Worm (Caenorhabditis elegans): ENCODE results near the gene ptp-3.

ce11 chrII:10930678-10931650 lies 44.4 kb upstream of the ptp-3 start:
- TF ChIP-seq dve-1 (tag; optimal IDR thresholded peaks at IDR 0.05) (no peak), ceh-19 (GFP tag; optimal IDR thresholded peaks at IDR 0.05) (no peak), mec-3 (tag; optimal IDR thresholded peaks at IDR 0.05; ENCODE audit: borderline replicate concordance) (no peak), ceh-34 (tag; optimal IDR thresholded peaks at IDR 0.05) (no peak), nfya-1 (tag; optimal IDR thresholded peaks at IDR 0.05) (no peak), fkh-10 (GFP tag; optimal IDR thresholded peaks at IDR 0.05) (no peak), ets-4 (tag; optimal IDR thresholded peaks at IDR 0.05) (no peak), elt-2 (tag; optimal IDR thresholded peaks at IDR 0.05) (no peak), madf-2 (tag; optimal IDR thresholded peaks at IDR 0.05) (no peak), ceh-6 (GFP tag; optimal IDR thresholded peaks at IDR 0.05) (no peak), syd-9 (tag; optimal IDR thresholded peaks at IDR 0.05) (no peak), unc-3 (GFP tag; conservative IDR thresholded peaks at IDR 0.05) (no peak), unc-3 (tag; optimal IDR thresholded peaks at IDR 0.05) (no peak), pqm-1 (tag; optimal IDR thresholded peaks at IDR 0.05) (no peak), ceh-18 (tag; optimal IDR thresholded peaks at IDR 0.05) (no peak)

Data from whole organism, late embryonic.